Worm (Caenorhabditis elegans): ENCODE measurements around the gene srh-34.

- TF ChIP-seq ceh-30 (tag; optimal IDR thresholded peaks at IDR 0.05), result no peak
- no peak for TF ChIP-seq pqm-1 (tag; optimal IDR thresholded peaks at IDR 0.05)
- TF ChIP-seq elt-4 (tag; optimal IDR thresholded peaks at IDR 0.05), result no peak
- TF ChIP-seq ama-1 (optimal IDR thresholded peaks at IDR 0.05), result no peak
- TF ChIP-seq ceh-48 (tag; optimal IDR thresholded peaks at IDR 0.05), result no peak
- no peak for TF ChIP-seq elt-2 (tag; optimal IDR thresholded peaks at IDR 0.05)
- no peak for TF ChIP-seq ceh-22 (tag; optimal IDR thresholded peaks at IDR 0.05)
- TF ChIP-seq mec-3 (tag; optimal IDR thresholded peaks at IDR 0.05; ENCODE audit: borderline replicate concordance), result no peak
- no peak for TF ChIP-seq fax-1 (tag; optimal IDR thresholded peaks at IDR 0.05)
- no peak for TF ChIP-seq unc-86 (tag; optimal IDR thresholded peaks at IDR 0.05)
- no peak for TF ChIP-seq lim-6 (tag; optimal IDR thresholded peaks at IDR 0.05)
- no peak for TF ChIP-seq pag-3 (tag; optimal IDR thresholded peaks at IDR 0.05; ENCODE audit: borderline replicate concordance)
- no peak for TF ChIP-seq K09A11.1 (tag; optimal IDR thresholded peaks at IDR 0.05; ENCODE audit: insufficient read depth)
- TF ChIP-seq fkh-10 (GFP tag; optimal IDR thresholded peaks at IDR 0.05), result no peak
Measured at ce11 chrV:450757-451501, 4.5 kb upstream of the srh-34 start, which contains the start of gene nhr-123.

All from whole organism, late embryonic.